Worm (Caenorhabditis elegans) whole organism, L1 larva: ENCODE measurements around the gene smc-6.

ENCODE experiments used
- C34B4.2 ChIP-seq: sonication (generic microtip); optimal IDR thresholded peaks from 2 replicates; lab custom pipeline; 2017; ENCODE audit warnings: mild to moderate bottlenecking, missing genetic modification characterization, missing compliant biosample characterization
- aly-2 ChIP-seq: fragments of 150-350 bp; optimal IDR thresholded peaks from 2 replicates; lab custom pipeline; 2014; ENCODE audit warnings: missing biosample characterization, missing genetic modification characterization
- ama-1 ChIP-seq: fragments of 150-350 bp; optimal IDR thresholded peaks from 2 replicates; lab custom pipeline; 2014
- blmp-1 ChIP-seq: fragments of 150-350 bp; optimal IDR thresholded peaks from 2 replicates; lab custom pipeline; 2014; ENCODE audit warnings: missing biosample characterization, missing genetic modification characterization
- ceh-63 ChIP-seq: fragments of 200-800 bp; sonication (Bioruptor generic); optimal IDR thresholded peaks from 2 replicates; lab custom pipeline; 2018; ENCODE audit warnings: mild to moderate bottlenecking, missing genetic modification characterization, missing compliant biosample characterization
- ces-1 ChIP-seq: fragments of 150-350 bp; optimal IDR thresholded peaks from 2 replicates; lab custom pipeline; 2014; ENCODE audit warnings: missing biosample characterization, missing genetic modification reagents, missing genetic modification characterization
- dpl-1 ChIP-seq, 3 experiments: fragments of 150-350 bp in 2 of 3; sonication (generic microtip) in 1 of 3; optimal IDR thresholded peaks; 2 replicates each; lab custom pipeline; 2014 to 2017; ENCODE audit warnings: missing biosample characterization in 3 of 3, missing genetic modification characterization in 3 of 3, missing genetic modification reagents in 3 of 3
- dsc-1 ChIP-seq: sonication (generic microtip); optimal IDR thresholded peaks from 2 replicates; lab custom pipeline; 2016; ENCODE audit warnings: mild to moderate bottlenecking, missing genetic modification characterization, missing compliant biosample characterization
- efl-1 ChIP-seq, 4 experiments: fragments of 150-350 bp; optimal IDR thresholded peaks in 3 of 4; peaks in 1 of 4; 1 replicate in 1 of 4; 2 replicates in 3 of 4; lab custom pipeline; 2014; ENCODE audit warnings: missing biosample characterization in 2 of 4, missing genetic modification characterization in 2 of 4, missing genetic modification reagents in 2 of 4
- egl-27 ChIP-seq, 2 experiments: fragments of 150-350 bp in 1 of 2; sonication (generic microtip); optimal IDR thresholded peaks; 3 replicates each; lab custom pipeline; 2017 to 2018; ENCODE audit warnings: missing biosample characterization in 2 of 2, missing genetic modification characterization in 2 of 2, missing genetic modification reagents in 2 of 2
- elt-2 ChIP-seq: sonication (generic microtip); optimal IDR thresholded peaks from 2 replicates; lab custom pipeline; 2016; ENCODE audit warnings: missing genetic modification characterization, mild to moderate bottlenecking, inconsistent platforms, missing compliant biosample characterization, missing genetic modification reagents
- fkh-10 ChIP-seq: sonication (generic microtip); optimal IDR thresholded peaks from 2 replicates; lab custom pipeline; 2017; ENCODE audit warnings: missing biosample characterization, missing genetic modification reagents, missing genetic modification characterization
- fkh-8 ChIP-seq: sonication (generic microtip); optimal IDR thresholded peaks from 2 replicates; lab custom pipeline; 2016; ENCODE audit warnings: mild to moderate bottlenecking, missing genetic modification characterization, missing compliant biosample characterization
- grh-1 ChIP-seq: fragments of 200-800 bp; sonication (Bioruptor generic); IDR thresholded peaks from 2 replicates; pipeline ENCODE4 v1.3.6; 2022; ENCODE audit warnings: missing genetic modification reagents, missing genetic modification characterization, missing compliant biosample characterization
- irx-1 ChIP-seq: sonication (generic microtip); optimal IDR thresholded peaks from 2 replicates; lab custom pipeline; 2016; ENCODE audit warnings: missing genetic modification characterization, missing compliant biosample characterization
- jun-1 ChIP-seq: fragments of 150-350 bp; optimal IDR thresholded peaks from 2 replicates; lab custom pipeline; 2014; ENCODE audit warnings: missing biosample characterization, missing genetic modification reagents, missing genetic modification characterization
- lin-14 ChIP-seq: fragments of 200-800 bp; sonication (Bioruptor generic); optimal IDR thresholded peaks from 2 replicates; lab custom pipeline; 2018; ENCODE audit warnings: mild to moderate bottlenecking, missing genetic modification characterization, moderate library complexity, missing compliant biosample characterization
- lin-15B ChIP-seq: fragments of 150-350 bp; sonication (generic microtip); optimal IDR thresholded peaks from 3 replicates; lab custom pipeline; 2014; ENCODE audit warnings: missing biosample characterization, missing genetic modification characterization
- lin-35 ChIP-seq, 2 experiments: fragments of 150-350 bp; optimal IDR thresholded peaks; 2 replicates each; lab custom pipeline; 2014; ENCODE audit warnings: missing biosample characterization in 2 of 2, missing genetic modification characterization in 2 of 2, missing genetic modification reagents in 2 of 2
- lin-39 ChIP-seq: fragments of 150-350 bp; optimal IDR thresholded peaks from 2 replicates; lab custom pipeline; 2014; ENCODE audit warnings: missing biosample characterization, missing genetic modification reagents, missing genetic modification characterization
- lir-3 ChIP-seq: sonication (generic microtip); optimal IDR thresholded peaks from 2 replicates; lab custom pipeline; 2016; ENCODE audit warnings: mild to moderate bottlenecking, missing genetic modification characterization, moderate library complexity, missing compliant biosample characterization; ENCODE audit not compliant: poor library complexity
- lsy-2 ChIP-seq, 2 experiments: fragments of 150-350 bp; optimal IDR thresholded peaks; 2 replicates each; lab custom pipeline; 2014; ENCODE audit warnings: missing biosample characterization in 2 of 2, missing genetic modification characterization in 2 of 2
- mab-9 ChIP-seq: fragments of 200-800 bp; sonication (Bioruptor generic); IDR thresholded peaks from 2 replicates; pipeline ENCODE4 v1.3.6; 2022; ENCODE audit warnings: missing genetic modification reagents, missing genetic modification characterization, missing compliant biosample characterization
- mef-2 ChIP-seq: fragments of 150-350 bp; optimal IDR thresholded peaks from 2 replicates; lab custom pipeline; 2014; ENCODE audit warnings: missing biosample characterization, missing genetic modification characterization
- mep-1 ChIP-seq: fragments of 150-350 bp; optimal IDR thresholded peaks from 2 replicates; lab custom pipeline; 2014; ENCODE audit warnings: missing biosample characterization, missing genetic modification characterization
- nhr-20 ChIP-seq: sonication (generic microtip); optimal IDR thresholded peaks from 2 replicates; lab custom pipeline; 2016; ENCODE audit warnings: mild to moderate bottlenecking, missing genetic modification characterization, missing compliant biosample characterization
- nhr-71 ChIP-seq: sonication (generic microtip); optimal IDR thresholded peaks from 2 replicates; lab custom pipeline; 2016; ENCODE audit warnings: mild to moderate bottlenecking, missing genetic modification characterization, moderate library complexity, missing compliant biosample characterization
- nhr-85 ChIP-seq: sonication (generic microtip); peaks from one replicate; lab custom pipeline; 2016; ENCODE audit warnings: missing genetic modification characterization, inconsistent platforms, missing compliant biosample characterization
- pag-3 ChIP-seq: sonication (generic microtip); optimal IDR thresholded peaks from 2 replicates; lab custom pipeline; 2017; ENCODE audit warnings: missing genetic modification characterization, mild to moderate bottlenecking, missing compliant biosample characterization, antibody characterized with exemption, borderline replicate concordance; ENCODE audit not compliant: insufficient read depth
- rnt-1 ChIP-seq: sonication (generic microtip); optimal IDR thresholded peaks from 2 replicates; lab custom pipeline; 2016; ENCODE audit warnings: mild to moderate bottlenecking, missing genetic modification characterization, moderate library complexity, missing compliant biosample characterization
- skn-1 ChIP-seq: fragments of 150-350 bp; optimal IDR thresholded peaks from 2 replicates; lab custom pipeline; 2014; ENCODE audit warnings: missing biosample characterization, missing genetic modification characterization
- snpc-4 ChIP-seq: fragments of 150-350 bp; optimal IDR thresholded peaks from 2 replicates; lab custom pipeline; 2014; ENCODE audit warnings: missing biosample characterization, missing genetic modification characterization
- snu-23 ChIP-seq: sonication (generic microtip); optimal IDR thresholded peaks from 2 replicates; lab custom pipeline; 2016; ENCODE audit warnings: missing genetic modification characterization, missing compliant biosample characterization
- sox-4 ChIP-seq: sonication (generic microtip); optimal IDR thresholded peaks from 2 replicates; lab custom pipeline; 2016; ENCODE audit warnings: missing genetic modification characterization, missing compliant biosample characterization
- sptf-1 ChIP-seq: fragments of 150-350 bp; optimal IDR thresholded peaks from 2 replicates; lab custom pipeline; 2014; ENCODE audit warnings: missing biosample characterization, missing genetic modification characterization
- sup-37 ChIP-seq: fragments of 200-800 bp; sonication (Bioruptor generic); optimal IDR thresholded peaks from 2 replicates; lab custom pipeline; 2018; ENCODE audit warnings: mild to moderate bottlenecking, missing genetic modification characterization, missing compliant biosample characterization
- tbx-2 ChIP-seq: sonication (generic microtip); optimal IDR thresholded peaks from 2 replicates; lab custom pipeline; 2016; ENCODE audit warnings: missing genetic modification characterization, missing compliant biosample characterization
- unc-130 ChIP-seq: fragments of 150-350 bp; optimal IDR thresholded peaks from 2 replicates; lab custom pipeline; 2017; ENCODE audit warnings: missing biosample characterization, missing genetic modification characterization, inconsistent platforms
- unc-62 ChIP-seq: fragments of 150-350 bp; optimal IDR thresholded peaks from 2 replicates; lab custom pipeline; 2014; ENCODE audit warnings: missing biosample characterization, missing genetic modification reagents, missing genetic modification characterization
- unc-86 ChIP-seq: sonication (generic microtip); optimal IDR thresholded peaks from 2 replicates; lab custom pipeline; 2016; ENCODE audit warnings: missing genetic modification characterization, missing compliant biosample characterization
- xbp-1 ChIP-seq: sonication (generic microtip); optimal IDR thresholded peaks from 2 replicates; lab custom pipeline; 2016; ENCODE audit warnings: missing genetic modification characterization, missing compliant biosample characterization
- zag-1 ChIP-seq: fragments of 150-350 bp; optimal IDR thresholded peaks from 2 replicates; lab custom pipeline; 2014; ENCODE audit warnings: missing biosample characterization, missing genetic modification characterization
- ztf-4 ChIP-seq: fragments of 150-350 bp; optimal IDR thresholded peaks from 2 replicates; lab custom pipeline; 2014; ENCODE audit warnings: missing biosample characterization, missing genetic modification characterization

Gene smc-6

ce11 chrII:11600711-11601110 is 22.2 kb downstream of the smc-6 start, which contains the start of gene F07A11.4:
TSS of gene F07A11.4 (plus strand) at chrII:11601011.
- TF ChIP-seq zag-1 (no peak), nhr-20 (no peak), dpl-1 (GFP tag; optimal IDR thresholded peaks at IDR 0.05; lab: Kevin White, UChicago) (no peak), snpc-4 (no peak), sup-37 (GFP tag; lab: Kevin White, UChicago) (no peak), unc-130 (no peak), ama-1 (lab: Kevin White, UChicago) (no peak), ces-1 (GFP tag; lab: Kevin White, UChicago) (no peak)

- TF ChIP-seq zag-1 (no peak), jun-1 (tag; lab: Kevin White, UChicago) (no peak), sox-4 (tag; lab: Kevin White, UChicago) (no peak), ces-1 (GFP tag; lab: Kevin White, UChicago) (no peak), nhr-71 (tag; lab: Kevin White, UChicago) (peak; percentile 18), rnt-1 (peak; percentile 51), lin-15B (tag; lab: Kevin White, UChicago) (no peak), mab-9 (GFP tag; lab: Robert Waterston, UW) (no peak), aly-2 (tag; lab: Kevin White, UChicago) (no peak), lin-14 (GFP tag; lab: Kevin White, UChicago) (peak; percentile 84), irx-1 (tag; lab: Kevin White, UChicago) (no peak), efl-1 (optimal IDR thresholded peaks at IDR 0.05; lab: Kevin White, UChicago) (peak in 1 of 2 experiments; percentile 19), efl-1 (GFP tag; optimal IDR thresholded peaks at IDR 0.05 in 1 of 2; lab: Kevin White, UChicago) (peak in 1 of 2 experiments; percentile 57), fkh-10 (GFP tag; lab: Kevin White, UChicago) (no peak), ama-1 (lab: Kevin White, UChicago) (no peak), lsy-2 (tag; optimal IDR thresholded peaks at IDR 0.05; lab: Kevin White, UChicago) (peak in 1 of 2 experiments; percentile 1), mef-2 (tag; lab: Kevin White, UChicago) (no peak), blmp-1 (tag; lab: Kevin White, UChicago) (no peak), lin-39 (tag; lab: Kevin White, UChicago) (no peak), sptf-1 (tag; lab: Kevin White, UChicago) (no peak), egl-27 (tag; optimal IDR thresholded peaks at IDR 0.05; lab: Kevin White, UChicago) (no peak), C34B4.2 (tag; lab: Kevin White, UChicago) (no peak), snu-23 (GFP tag; lab: Kevin White, UChicago) (no peak), fkh-8 (tag; lab: Kevin White, UChicago) (no peak), ztf-4 (tag; lab: Kevin White, UChicago) (no peak), skn-1 (tag; lab: Kevin White, UChicago) (no peak), dsc-1 (tag; lab: Kevin White, UChicago) (peak; percentile 62), unc-86 (tag; lab: Kevin White, UChicago) (no peak), nhr-85 (tag; lab: Kevin White, UChicago) (no peak)
Measured at ce11 chrII:11602387-11602960, 24.0 kb downstream of the smc-6 start.

ce11 chrII:11604613-11605012 is 26.1 kb downstream of the smc-6 start:
- TF ChIP-seq ces-1 (GFP tag; lab: Kevin White, UChicago) (no peak), snu-23 (GFP tag; lab: Kevin White, UChicago) (no peak), C34B4.2 (tag; lab: Kevin White, UChicago) (no peak), lin-35 (GFP tag; optimal IDR thresholded peaks at IDR 0.05; lab: Kevin White, UChicago) (peak in 1 of 2 experiments; percentile 2), rnt-1 (no peak), ceh-63 (GFP tag; lab: Kevin White, UChicago) (no peak), unc-62 (GFP tag; lab: Kevin White, UChicago) (no peak), pag-3 (tag; lab: Kevin White, UChicago) (no peak), elt-2 (peak; percentile 74), unc-130 (no peak), irx-1 (tag; lab: Kevin White, UChicago) (no peak), lin-14 (GFP tag; lab: Kevin White, UChicago) (peak; percentile 0), dsc-1 (tag; lab: Kevin White, UChicago) (no peak), mef-2 (tag; lab: Kevin White, UChicago) (no peak), efl-1 (optimal IDR thresholded peaks at IDR 0.05; lab: Kevin White, UChicago) (no peak), efl-1 (GFP tag; optimal IDR thresholded peaks at IDR 0.05 in 1 of 2; lab: Kevin White, UChicago) (peak in 1 of 2 experiments; percentile 64), xbp-1 (tag; lab: Kevin White, UChicago) (no peak), zag-1 (no peak), snpc-4 (no peak), mep-1 (no peak), grh-1 (GFP tag; lab: Robert Waterston, UW) (no peak), nhr-85 (tag; lab: Kevin White, UChicago) (no peak), tbx-2 (tag; lab: Kevin White, UChicago) (no peak), ama-1 (lab: Kevin White, UChicago) (no peak), lir-3 (tag; lab: Kevin White, UChicago) (no peak)
